Worm (Caenorhabditis elegans): ENCODE data around the gene R06B10.7.

DNA sequence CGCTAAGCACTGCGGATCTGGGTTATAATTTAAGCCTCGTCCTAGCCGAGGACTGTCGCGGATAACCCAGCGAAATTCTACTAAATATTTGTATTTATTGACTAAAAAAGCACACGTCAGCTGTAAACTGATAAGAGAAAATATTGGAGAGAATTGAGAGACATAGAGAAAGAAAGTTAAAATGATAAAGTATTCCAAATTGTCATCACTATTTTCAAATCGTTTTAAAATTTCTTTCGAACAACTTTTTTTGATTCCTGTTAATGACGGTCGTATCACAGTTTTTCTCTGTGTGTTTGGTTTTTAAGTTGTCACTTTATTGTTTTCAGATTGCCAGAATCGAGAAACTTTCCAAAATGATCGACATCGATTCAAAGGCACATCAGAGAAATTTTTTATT is 39.2 kb downstream of the R06B10.7 start, which contains the start of gene fbxa-51:
- TF ChIP-seq flt-1 (GFP tag; IDR thresholded peaks at IDR 0.05) (no peak), klf-2 (GFP tag; conservative IDR thresholded peaks at IDR 0.05) (no peak), ref-1 (GFP tag; conservative IDR thresholded peaks at IDR 0.05) (no peak), med-1 (GFP tag; optimal IDR thresholded peaks at IDR 0.05; ENCODE audit: insufficient read depth) (no peak), T22C8.4 (GFP tag; IDR thresholded peaks at IDR 0.05) (no peak), cog-1 (tag; optimal IDR thresholded peaks at IDR 0.05) (no peak), tab-1 (GFP tag; IDR thresholded peaks at IDR 0.05) (no peak), ztf-23 (GFP tag; IDR thresholded peaks at IDR 0.05) (no peak), ztf-29 (GFP tag; IDR thresholded peaks at IDR 0.05) (no peak)
